Worm (Caenorhabditis elegans): ENCODE measurements around the gene F54D5.2.
A peak's percentile ranks its signal among the peaks of the same experiment; 100 is the strongest.

The F54D5.2 gene

DNA sequence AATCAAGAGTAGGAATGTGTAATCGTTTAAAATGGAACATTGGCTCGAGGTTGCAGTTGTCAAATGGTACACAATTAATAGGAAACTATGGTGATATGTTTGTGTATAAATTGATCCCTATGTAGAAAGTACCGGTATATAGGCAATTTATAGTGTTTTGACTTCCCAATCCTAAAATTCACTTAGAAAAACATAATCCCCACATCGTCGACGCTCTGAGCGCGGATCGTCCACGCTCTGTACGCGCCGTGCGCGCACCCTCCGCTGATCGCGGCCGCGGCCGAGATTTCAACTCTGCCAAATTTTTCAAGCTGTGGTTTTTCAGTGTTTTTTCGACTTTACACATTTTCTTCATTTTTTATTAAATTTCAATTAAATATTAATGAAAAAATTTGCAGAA, 16.6 kb upstream of the F54D5.2 start, which contains the start of gene F54D5.17:
Gene F54D5.17, plus strand, starts transcription at position 301 of the 400 bp plus-strand sequence.
- TF ChIP-seq nhr-10 (tag; optimal IDR thresholded peaks at IDR 0.05) (no peak), set-16 (GFP tag; IDR thresholded peaks at IDR 0.05) (peak; percentile 15; the same call in 1 of the 2 replicates)

DNA sequence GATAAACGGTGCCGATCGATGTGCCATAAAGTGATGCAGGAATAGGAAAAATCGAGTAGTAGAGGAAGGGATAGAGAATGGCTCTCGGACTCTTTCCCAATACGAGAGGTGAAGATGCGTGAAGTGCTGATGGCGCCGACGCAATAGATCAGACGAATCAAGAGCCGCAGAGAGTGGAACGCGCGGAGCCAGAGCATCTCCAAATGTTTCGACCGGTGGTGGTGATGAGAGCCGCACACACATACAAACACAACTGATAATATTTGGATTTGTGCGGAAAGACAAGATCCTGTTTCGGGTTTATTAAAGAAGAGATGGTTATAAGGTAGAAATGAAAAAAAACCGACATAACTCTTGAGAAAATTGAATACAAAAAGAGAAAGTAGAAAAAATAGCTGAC, 8.9 kb upstream of the F54D5.2 start, which contains the start of gene F54D5.15:
Gene F54D5.15, minus strand, starts transcription at position 101 of the 400 bp plus-strand sequence.
- TF ChIP-seq ceh-32 (tag; optimal IDR thresholded peaks at IDR 0.05; ENCODE audit: poor library complexity), result no peak
- no peak for TF ChIP-seq lin-38 (GFP tag; IDR thresholded peaks at IDR 0.05)
- TF ChIP-seq dmd-9 (GFP tag; IDR thresholded peaks at IDR 0.05), result no peak
- TF ChIP-seq nhr-11 (tag; optimal IDR thresholded peaks at IDR 0.05), result no peak

DNA sequence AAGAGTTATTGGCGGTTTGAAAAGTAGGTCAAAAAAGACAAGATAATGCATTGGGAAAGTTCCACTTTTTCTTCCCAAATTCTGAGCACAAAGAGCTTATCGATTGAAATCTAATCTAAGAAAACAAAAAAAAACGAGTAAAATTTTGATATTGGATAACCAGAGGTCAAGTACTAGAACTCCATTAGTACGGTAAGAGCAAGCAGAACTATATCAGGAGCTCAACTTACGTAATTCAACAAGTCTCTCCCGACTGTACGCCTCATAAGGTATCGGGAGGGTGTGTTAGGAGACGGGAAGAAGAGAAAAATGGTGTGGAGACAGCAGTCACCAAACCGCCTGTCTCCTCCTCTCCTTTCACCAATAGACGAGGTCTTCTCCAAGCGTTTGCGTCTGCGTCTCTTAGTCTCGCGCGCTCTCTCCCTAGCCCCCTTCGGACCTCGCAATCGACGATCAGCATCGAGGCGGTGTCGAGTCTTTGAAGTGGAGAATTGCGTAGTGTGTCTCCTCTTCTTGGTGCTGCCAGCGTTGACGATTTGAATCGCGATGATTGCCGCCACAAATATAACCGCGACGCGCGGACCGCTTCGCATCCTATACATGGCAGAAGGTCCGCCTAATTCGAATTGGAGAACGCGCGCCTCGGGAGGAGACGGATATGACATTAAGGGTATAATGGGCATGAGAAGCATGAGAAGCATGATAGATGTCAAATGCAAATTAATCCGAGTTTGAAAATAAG, 5.8 kb upstream of the F54D5.2 start, which contains the start of gene F54D5.5:
Gene F54D5.5, minus strand, starts transcription at position 51 of the 742 bp plus-strand sequence.
- TF ChIP-seq nhr-76 (tag; optimal IDR thresholded peaks at IDR 0.05), result no peak
- TF ChIP-seq nhr-6 (tag; optimal IDR thresholded peaks at IDR 0.05), result peak; percentile 37
- TF ChIP-seq set-16 (GFP tag; IDR thresholded peaks at IDR 0.05), result peak; percentile 68
- TF ChIP-seq nhr-42 (GFP tag; IDR thresholded peaks at IDR 0.05), result no peak
- peak; percentile 43 for TF ChIP-seq aha-1 (tag)
- TF ChIP-seq egl-43 (GFP tag; IDR thresholded peaks at IDR 0.05), result peak; percentile 69; the same call in 1 of the 2 replicates
- 0 out of 4 replicates have a peak, but pooled peaks of 1 of the 2 experiments have one; percentile 60 for TF ChIP-seq madf-5 (GFP tag; IDR thresholded peaks at IDR 0.05)
- TF ChIP-seq unc-62 (GFP tag; optimal IDR thresholded peaks at IDR 0.05 in 1 of 2), result peak in 1 of 2 experiments; percentile 31
- no peak for TF ChIP-seq unc-62 (tag; optimal IDR thresholded peaks at IDR 0.05)
- no peak for TF ChIP-seq pqm-1 (tag; optimal IDR thresholded peaks at IDR 0.05)
- no peak for TF ChIP-seq arid-1 (GFP tag; conservative IDR thresholded peaks at IDR 0.05)
- TF ChIP-seq dve-1 (tag; optimal IDR thresholded peaks at IDR 0.05; ENCODE audit: insufficient read depth), result no peak
- TF ChIP-seq dmd-8 (GFP tag; IDR thresholded peaks at IDR 0.05), result no peak
- TF ChIP-seq hlh-11 (tag; optimal IDR thresholded peaks at IDR 0.05), result no peak
- TF ChIP-seq nhr-48 (tag; optimal IDR thresholded peaks at IDR 0.05), result no peak

DNA sequence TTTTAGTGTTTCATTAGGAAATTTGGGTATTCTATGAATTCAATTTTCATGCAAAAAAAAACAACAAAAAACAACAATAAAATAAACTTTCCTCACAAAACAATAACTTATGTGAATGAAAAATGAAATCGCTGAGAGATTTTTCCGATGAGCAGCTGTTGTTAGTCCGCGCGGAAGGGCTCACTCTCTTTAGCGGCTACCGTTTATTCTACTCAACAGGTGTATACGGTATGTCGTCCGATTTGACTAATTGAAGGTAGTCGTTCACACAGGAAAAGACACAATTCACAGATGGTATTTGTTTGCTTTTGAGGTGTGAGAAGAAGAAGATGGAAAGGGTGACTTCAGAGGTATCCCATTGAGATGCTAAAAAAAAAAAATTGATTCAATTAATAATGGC, 4.3 kb upstream of the F54D5.2 start:
- TF ChIP-seq nhr-6 (tag; optimal IDR thresholded peaks at IDR 0.05) (no peak), lsy-2 (tag; optimal IDR thresholded peaks at IDR 0.05) (no peak), hmg-1.1 (GFP tag; IDR thresholded peaks at IDR 0.05) (no peak), jun-1 (tag; optimal IDR thresholded peaks at IDR 0.05) (no peak), sdz-12 (GFP tag; optimal IDR thresholded peaks at IDR 0.05) (no peak), lin-1 (GFP tag; IDR thresholded peaks at IDR 0.05) (no peak), hlh-11 (tag; optimal IDR thresholded peaks at IDR 0.05) (no peak), lin-38 (GFP tag; IDR thresholded peaks at IDR 0.05) (no peak), dpl-1 (GFP tag; optimal IDR thresholded peaks at IDR 0.05) (no peak), hlh-30 (tag; optimal IDR thresholded peaks at IDR 0.05; ENCODE audit: insufficient read depth) (no peak)

DNA sequence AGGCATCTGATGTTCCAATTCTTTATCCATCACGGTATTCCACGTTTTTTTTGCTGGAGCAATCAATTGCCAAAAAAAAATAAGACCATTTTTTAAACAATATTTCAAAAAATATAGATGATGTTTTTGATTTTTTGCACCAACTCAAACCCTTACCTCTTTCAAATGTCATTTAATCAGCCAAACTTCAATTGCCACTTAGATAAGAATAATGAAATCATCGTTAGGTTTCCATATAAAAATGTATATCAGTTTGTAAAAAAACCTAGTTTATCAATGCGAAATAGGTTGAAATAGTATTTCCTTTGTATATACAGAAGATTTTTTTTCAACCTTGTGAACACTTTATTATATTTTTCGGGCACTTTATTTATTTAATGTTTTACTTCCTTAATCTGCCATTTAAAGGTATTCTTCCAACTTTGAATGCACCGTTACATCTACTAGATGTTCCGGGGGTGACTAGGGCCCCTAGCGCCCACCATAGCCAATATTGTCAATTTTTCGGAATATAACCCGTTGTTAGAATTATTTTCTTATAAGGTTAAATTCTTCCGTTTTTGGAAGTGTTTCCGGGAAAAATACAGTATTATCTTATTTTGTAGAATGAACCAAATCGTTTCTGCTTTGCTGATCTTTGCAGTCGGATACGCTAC, 3.6 kb upstream of the F54D5.2 start, which contains the start of the genes F54D5.23 and F54D5.4:
Gene F54D5.23, minus strand, starts transcription at position 75 of the 656 bp plus-strand sequence.
Gene F54D5.4, plus strand, starts transcription at position 606 of the 656 bp plus-strand sequence.
- TF ChIP-seq hif-1 (tag; optimal IDR thresholded peaks at IDR 0.05) (no peak), pqm-1 (tag; optimal IDR thresholded peaks at IDR 0.05) (peak; percentile 73)
